Fruit fly (Drosophila melanogaster): ENCODE data around the gene Ilp8.

Ilp8 gene

DNA sequence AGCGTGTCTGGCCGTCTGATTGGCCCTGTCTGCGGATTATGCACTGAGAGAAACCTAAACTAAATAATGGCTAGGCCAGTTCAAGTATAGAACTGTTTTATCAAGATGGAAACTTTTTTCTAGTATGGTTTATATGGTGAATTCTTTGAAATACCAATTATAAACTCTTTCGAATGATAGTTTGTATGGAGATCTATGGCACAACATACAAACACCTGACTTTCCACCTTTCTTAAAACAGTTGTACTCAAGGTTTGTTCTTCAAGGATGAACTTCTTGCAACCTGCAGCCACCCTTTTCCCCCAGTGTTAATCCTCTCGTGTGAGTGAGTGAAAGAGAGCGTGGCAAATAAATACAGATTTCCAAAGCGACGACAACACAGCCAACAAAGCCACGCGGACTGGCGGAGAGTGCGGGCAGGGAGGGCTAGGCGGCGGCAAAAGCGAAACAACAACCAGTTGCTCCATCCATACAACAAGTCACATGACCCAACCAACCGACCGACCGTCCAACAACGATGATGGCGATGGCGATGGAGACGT lies 27.6 kb downstream of the Ilp8 start (continued):
- TF ChIP-seq CG4424 (GFP tag; optimal IDR thresholded peaks at IDR 0.05) = peak; percentile 85
- peak; percentile 76 for TF ChIP-seq Hr3 (GFP tag; optimal IDR thresholded peaks at IDR 0.05)
- peak; percentile 67 for TF ChIP-seq tup (GFP tag; optimal IDR thresholded peaks at IDR 0.05)
- peak; percentile 55 for TF ChIP-seq Ets97D (GFP tag; optimal IDR thresholded peaks at IDR 0.05)
- TF ChIP-seq Jarid2 (GFP tag; optimal IDR thresholded peaks at IDR 0.05) = peak; percentile 67
- TF ChIP-seq CG7271 (tag; optimal IDR thresholded peaks at IDR 0.05) = no peak
- peak; percentile 36 for TF ChIP-seq CG7987 (GFP tag; optimal IDR thresholded peaks at IDR 0.05)
- TF ChIP-seq toy (GFP tag; IDR thresholded peaks at IDR 0.05) = peak; percentile 58; the same call in 1 of the 2 replicates
- peak; percentile 64 for TF ChIP-seq wor (GFP tag; IDR thresholded peaks at IDR 0.05)
- peak; percentile 88 to 90 for TF ChIP-seq dpn (GFP tag; optimal IDR thresholded peaks at IDR 0.05)
- TF ChIP-seq CG30431 (GFP tag; optimal IDR thresholded peaks at IDR 0.05) = peak; percentile 59
- peak; percentile 94 for TF ChIP-seq CoRest (tag; optimal IDR thresholded peaks at IDR 0.05)
- peak; percentile 99 for TF ChIP-seq Ets65A (GFP tag)
- peak; percentile 60 for TF ChIP-seq CG3065 (GFP tag; optimal IDR thresholded peaks at IDR 0.05)
- peak; percentile 51; the same call in 1 of the 2 replicates for TF ChIP-seq ro (GFP tag; IDR thresholded peaks at IDR 0.05)
- peak; percentile 68 for TF ChIP-seq cwo (GFP tag; optimal IDR thresholded peaks at IDR 0.05)
- TF ChIP-seq Rfx (GFP tag; IDR thresholded peaks at IDR 0.05) = peak; percentile 87
- TF ChIP-seq CG17912 (GFP tag; optimal IDR thresholded peaks at IDR 0.05) = no peak
- peak; percentile 85 for TF ChIP-seq CG15011 (GFP tag; optimal IDR thresholded peaks at IDR 0.05)
- no peak; the same call in 2 of the 3 replicates for TF ChIP-seq CG2199 (GFP tag; IDR thresholded peaks at IDR 0.05)
- TF ChIP-seq Dfd (GFP tag; optimal IDR thresholded peaks at IDR 0.05) = no peak
- no peak for TF ChIP-seq zen2 (GFP tag; IDR thresholded peaks at IDR 0.05; ENCODE audit: partially characterized antibody)
- TF ChIP-seq CG31441 (GFP tag; IDR thresholded peaks at IDR 0.05) = peak; percentile 84
- TF ChIP-seq Hmr (GFP tag; optimal IDR thresholded peaks at IDR 0.05) = peak; percentile 87
- TF ChIP-seq ATbp (GFP tag; optimal IDR thresholded peaks at IDR 0.05) = peak; percentile 70
- TF ChIP-seq Dip3 (GFP tag; optimal IDR thresholded peaks at IDR 0.05) = peak; percentile 88
- TF ChIP-seq CG33213 (GFP tag; optimal IDR thresholded peaks at IDR 0.05) = peak; percentile 77
- peak; percentile 7 for TF ChIP-seq CG3995 (GFP tag; optimal IDR thresholded peaks at IDR 0.05)
- peak; percentile 23 for TF ChIP-seq trem (tag; optimal IDR thresholded peaks at IDR 0.05)
- TF ChIP-seq CG7928 (GFP tag; optimal IDR thresholded peaks at IDR 0.05) = peak; percentile 29
- TF ChIP-seq chm (GFP tag; IDR thresholded peaks at IDR 0.05) = no peak
- TF ChIP-seq fd102C (GFP tag; optimal IDR thresholded peaks at IDR 0.05) = no peak
- peak; percentile 87 for TF ChIP-seq CG10147 (GFP tag; optimal IDR thresholded peaks at IDR 0.05)
- peak; percentile 98 for TF ChIP-seq Med (GFP tag)
- TF ChIP-seq CG30403 (GFP tag; optimal IDR thresholded peaks at IDR 0.05) = peak; percentile 93
- TF ChIP-seq CG34376 (GFP tag; optimal IDR thresholded peaks at IDR 0.05) = peak; percentile 61
- TF ChIP-seq Bteb2 (GFP tag; optimal IDR thresholded peaks at IDR 0.05) = peak; percentile 89
- TF ChIP-seq jigr1 (GFP tag; IDR thresholded peaks at IDR 0.05) = peak; percentile 83
- TF ChIP-seq crol (GFP tag; IDR thresholded peaks at IDR 0.05) = peak; percentile 89
- no peak for TF ChIP-seq h (optimal IDR thresholded peaks at IDR 0.05)
- no peak for TF ChIP-seq CG8478 (optimal IDR thresholded peaks at IDR 0.05)
- TF ChIP-seq row (GFP tag; IDR thresholded peaks at IDR 0.05) = peak; percentile 83
- no peak for TF ChIP-seq psq (GFP tag; optimal IDR thresholded peaks at IDR 0.05)
- no peak for TF ChIP-seq Sin3A (optimal IDR thresholded peaks at IDR 0.05)
- TF ChIP-seq Atf-2 (GFP tag; optimal IDR thresholded peaks at IDR 0.05) = peak; percentile 89
- TF ChIP-seq dm (GFP tag; optimal IDR thresholded peaks at IDR 0.05) = peak; percentile 73
- peak; percentile 64 for TF ChIP-seq CG6683 (GFP tag; optimal IDR thresholded peaks at IDR 0.05)
- TF ChIP-seq CG15073 (GFP tag; optimal IDR thresholded peaks at IDR 0.05) = peak; percentile 35
- TF ChIP-seq ttk (GFP tag; IDR thresholded peaks at IDR 0.05) = peak; percentile 80
- peak; percentile 90 for TF ChIP-seq pum (GFP tag; optimal IDR thresholded peaks at IDR 0.05)
- no peak for TF ChIP-seq prd (optimal IDR thresholded peaks at IDR 0.05)
- peak; percentile 90 for TF ChIP-seq prd (GFP tag; IDR thresholded peaks at IDR 0.05)
- no peak for TF ChIP-seq Kr (GFP tag; optimal IDR thresholded peaks at IDR 0.05)
